Fruit fly (Drosophila melanogaster) whole organism, embryonic: ENCODE data around the gene tra.

Source experiments
- Aef1 ChIP-seq: fragments of 200-800 bp; sonication (Bioruptor generic); IDR thresholded peaks from 3 replicates; pipeline ENCODE4 v1.3.6; 2022; ENCODE audit warnings: missing biosample characterization, missing genetic modification characterization
- Bgb ChIP-seq: fragments of 200-800 bp; sonication (Bioruptor generic); IDR thresholded peaks from 2 replicates; pipeline ENCODE4 v1.3.6; 2022; ENCODE audit warnings: missing biosample characterization, missing genetic modification characterization; ENCODE audit not compliant: partially characterized antibody
- CG11504 ChIP-seq: fragments of 200-800 bp; sonication (Bioruptor generic); optimal IDR thresholded peaks from 3 replicates; lab custom pipeline; 2019; ENCODE audit warnings: missing biosample characterization, mild to moderate bottlenecking, missing genetic modification characterization, moderate library complexity
- CG12299 ChIP-seq: fragments of 200-800 bp; sonication (Bioruptor generic); optimal IDR thresholded peaks from 2 replicates; lab custom pipeline; 2018; ENCODE audit warnings: missing biosample characterization, mild to moderate bottlenecking, missing genetic modification characterization
- CG12391 ChIP-seq: fragments of 200-800 bp; sonication (Bioruptor generic); optimal IDR thresholded peaks from 3 replicates; lab custom pipeline; 2018; ENCODE audit warnings: missing biosample characterization, mild to moderate bottlenecking, missing genetic modification characterization, moderate library complexity
- CG12744 ChIP-seq: fragments of 200-800 bp; sonication (Bioruptor generic); optimal IDR thresholded peaks from 2 replicates; lab custom pipeline; 2016; ENCODE audit warnings: missing biosample characterization, missing genetic modification characterization
- CG12942 ChIP-seq: fragments of 200-800 bp; sonication (Bioruptor generic); optimal IDR thresholded peaks from 3 replicates; lab custom pipeline; 2016; ENCODE audit warnings: missing biosample characterization, missing genetic modification characterization
- CG13775 ChIP-seq: fragments of 200-800 bp; sonication (Bioruptor generic); optimal IDR thresholded peaks from 3 replicates; lab custom pipeline; 2017; ENCODE audit warnings: missing biosample characterization, mild to moderate bottlenecking, missing genetic modification characterization
- CG14050 ChIP-seq: fragments of 200-800 bp; sonication (Bioruptor generic); IDR thresholded peaks from 3 replicates; pipeline ENCODE4 v1.3.6; 2022; ENCODE audit warnings: missing biosample characterization, missing genetic modification characterization
- CG14965 ChIP-seq: fragments of 200-800 bp; sonication (Bioruptor generic); optimal IDR thresholded peaks from 2 replicates; lab custom pipeline; 2016; ENCODE audit warnings: missing biosample characterization, missing genetic modification characterization, borderline replicate concordance
- CG17328 ChIP-seq: fragments of 200-800 bp; sonication (Bioruptor generic); IDR thresholded peaks from 2 replicates; pipeline ENCODE4 v1.3.6; 2022; ENCODE audit warnings: missing biosample characterization, missing genetic modification characterization
- CG2129 ChIP-seq: fragments of 200-800 bp; sonication (Bioruptor generic); IDR thresholded peaks from 2 replicates; pipeline ENCODE4 v1.3.6; 2022; ENCODE audit warnings: missing biosample characterization, missing genetic modification characterization; ENCODE audit not compliant: partially characterized antibody
- CG30020 ChIP-seq: fragments of 200-800 bp; optimal IDR thresholded peaks from 2 replicates; lab custom pipeline; 2019; ENCODE audit warnings: missing biosample characterization, mild to moderate bottlenecking, missing genetic modification characterization, moderate library complexity
- CG30403 ChIP-seq: fragments of 200-800 bp; sonication (Bioruptor generic); optimal IDR thresholded peaks from 3 replicates; lab custom pipeline; 2016; ENCODE audit warnings: missing biosample characterization, missing genetic modification characterization
- CG34422 ChIP-seq: fragments of 200-800 bp; sonication (Bioruptor generic); IDR thresholded peaks from 3 replicates; pipeline ENCODE4 v1.3.6; 2022; ENCODE audit warnings: missing biosample characterization, missing genetic modification characterization
- CG7271 ChIP-seq: fragments of 200-800 bp; sonication (Bioruptor generic); optimal IDR thresholded peaks from 2 replicates; lab custom pipeline; 2018; ENCODE audit warnings: missing biosample characterization, mild to moderate bottlenecking, missing genetic modification characterization, moderate library complexity
- CG7372 ChIP-seq: fragments of 200-800 bp; sonication (Bioruptor generic); IDR thresholded peaks from 2 replicates; pipeline ENCODE4 v1.3.6; 2022; ENCODE audit warnings: missing biosample characterization, missing genetic modification characterization
- CG7745 ChIP-seq: fragments of 200-800 bp; sonication (Bioruptor generic); optimal IDR thresholded peaks from 2 replicates; lab custom pipeline; 2018; ENCODE audit warnings: missing biosample characterization, mild to moderate bottlenecking, missing genetic modification characterization, moderate library complexity
- CG9727 ChIP-seq: fragments of 200-800 bp; sonication (Bioruptor generic); optimal IDR thresholded peaks from 3 replicates; lab custom pipeline; 2017; ENCODE audit warnings: missing biosample characterization, mild to moderate bottlenecking, missing genetic modification characterization
- Dp ChIP-seq: fragments of 200-800 bp; sonication (Bioruptor generic); optimal IDR thresholded peaks from 2 replicates; lab custom pipeline; 2018; ENCODE audit warnings: missing biosample characterization, mild to moderate bottlenecking, missing genetic modification characterization, moderate library complexity
- Dref ChIP-seq: fragments of 200-800 bp; sonication (Bioruptor generic); IDR thresholded peaks from 2 replicates; pipeline ENCODE4 v1.3.6; 2022; ENCODE audit warnings: missing biosample characterization, missing genetic modification characterization
- E2f1 ChIP-seq: fragments of 200-800 bp; sonication (Bioruptor generic); IDR thresholded peaks from 2 replicates; pipeline ENCODE4 v1.3.6; 2022; ENCODE audit warnings: missing biosample characterization, missing genetic modification characterization
- ERR ChIP-seq: fragments of 200-800 bp; sonication (Bioruptor generic); optimal IDR thresholded peaks from 2 replicates; lab custom pipeline; 2016; ENCODE audit warnings: missing biosample characterization, missing genetic modification characterization
- Elba2 ChIP-seq: fragments of 200-800 bp; sonication (Bioruptor generic); optimal IDR thresholded peaks from 3 replicates; lab custom pipeline; 2016; ENCODE audit warnings: missing biosample characterization, missing genetic modification characterization
- Ets97D ChIP-seq: fragments of 200-800 bp; sonication (Bioruptor generic); optimal IDR thresholded peaks from 3 replicates; lab custom pipeline; 2016; ENCODE audit warnings: missing biosample characterization, missing genetic modification characterization
- HmgD ChIP-seq: fragments of 200-800 bp; sonication (Bioruptor generic); optimal IDR thresholded peaks from 3 replicates; lab custom pipeline; 2016; ENCODE audit warnings: missing biosample characterization, missing genetic modification characterization
- Mad ChIP-seq: fragments of 200-800 bp; sonication (Bioruptor generic); optimal IDR thresholded peaks from 2 replicates; lab custom pipeline; 2016; ENCODE audit warnings: missing biosample characterization, missing genetic modification characterization
- Scr ChIP-seq: fragments of 200-800 bp; sonication (Bioruptor generic); IDR thresholded peaks from 2 replicates; pipeline ENCODE4 v1.3.6; 2022; ENCODE audit warnings: missing biosample characterization, missing genetic modification characterization; ENCODE audit not compliant: partially characterized antibody
- Spps ChIP-seq: fragments of 200-800 bp; sonication (Bioruptor generic); optimal IDR thresholded peaks from 2 replicates; lab custom pipeline; 2018; ENCODE audit warnings: missing biosample characterization, mild to moderate bottlenecking, missing genetic modification characterization
- Tbp ChIP-seq: fragments of >200 bp; optimal IDR thresholded peaks from 2 replicates; lab custom pipeline; 2018; ENCODE audit warnings: missing biosample characterization, missing genetic modification characterization
- Usf ChIP-seq: fragments of 200-800 bp; sonication (Bioruptor generic); optimal IDR thresholded peaks from 2 replicates; lab custom pipeline; 2017; ENCODE audit warnings: missing genotype, missing biosample characterization, missing genetic modification characterization
- ab ChIP-seq: fragments of 200-800 bp; sonication (Bioruptor generic); optimal IDR thresholded peaks from 2 replicates; lab custom pipeline; 2016; ENCODE audit warnings: missing biosample characterization, missing genetic modification characterization
- cad ChIP-seq: fragments of >200 bp; optimal IDR thresholded peaks from 2 replicates; lab custom pipeline; 2017; ENCODE audit warnings: missing biosample characterization, missing genetic modification characterization
- gro ChIP-seq: fragments of 200-800 bp; sonication (Bioruptor generic); optimal IDR thresholded peaks from 2 replicates; lab custom pipeline; 2016; ENCODE audit warnings: missing biosample characterization, missing genetic modification characterization
- gsb-n ChIP-seq: fragments of 200-800 bp; sonication (Bioruptor generic); optimal IDR thresholded peaks from 3 replicates; lab custom pipeline; 2018; ENCODE audit warnings: missing biosample characterization, mild to moderate bottlenecking, missing genetic modification characterization
- jigr1 ChIP-seq: fragments of 200-800 bp; sonication (Bioruptor generic); IDR thresholded peaks from 3 replicates; pipeline ENCODE4 v1.3.6; 2022; ENCODE audit warnings: missing biosample characterization, missing genetic modification characterization
- jing ChIP-seq: fragments of 200-800 bp; sonication (Bioruptor generic); optimal IDR thresholded peaks from 2 replicates; lab custom pipeline; 2018; ENCODE audit warnings: missing biosample characterization, mild to moderate bottlenecking, missing genetic modification characterization
- kah ChIP-seq: fragments of 200-800 bp; sonication (Bioruptor generic); optimal IDR thresholded peaks from 2 replicates; lab custom pipeline; 2018; ENCODE audit warnings: missing biosample characterization, mild to moderate bottlenecking, missing genetic modification characterization
- ken ChIP-seq: fragments of 200-800 bp; sonication (Bioruptor generic); IDR thresholded peaks from 3 replicates; pipeline ENCODE4 v1.3.6; 2022; ENCODE audit warnings: missing biosample characterization, missing genetic modification characterization
- kni ChIP-seq: fragments of 200-800 bp; sonication (Bioruptor generic); optimal IDR thresholded peaks from 3 replicates; lab custom pipeline; 2017; ENCODE audit warnings: mild to moderate bottlenecking, missing biosample characterization, missing genetic modification reagents, missing genetic modification characterization
- p53 ChIP-seq: fragments of 200-800 bp; sonication (Bioruptor generic); optimal IDR thresholded peaks from 2 replicates; lab custom pipeline; 2016; ENCODE audit warnings: missing biosample characterization, missing genetic modification characterization
- prd ChIP-seq, 3 experiments: fragments of >200 bp in 2 of 3; fragments of 200-800 bp in 1 of 3; sonication (Bioruptor generic) in 1 of 3; optimal IDR thresholded peaks in 2 of 3; IDR thresholded peaks in 1 of 3; 2 replicates in 2 of 3; 3 replicates in 1 of 3; pipeline versions ENCODE4 v1.3.6 to Lab custom; 2017 to 2022; ENCODE audit warnings: missing biosample characterization in 1 of 3, missing genetic modification characterization in 1 of 3
- pros ChIP-seq: fragments of 200-800 bp; sonication (Bioruptor generic); optimal IDR thresholded peaks from 3 replicates; lab custom pipeline; 2019; ENCODE audit warnings: missing biosample characterization, mild to moderate bottlenecking, missing genetic modification characterization, moderate library complexity
- rib ChIP-seq: fragments of 200-800 bp; sonication (Bioruptor generic); IDR thresholded peaks from 2 replicates; pipeline ENCODE4 v1.3.6; 2022; ENCODE audit warnings: missing biosample characterization, missing genetic modification characterization
- sens-2 ChIP-seq: fragments of 200-800 bp; sonication (Bioruptor generic); IDR thresholded peaks from 2 replicates; pipeline ENCODE4 v1.3.6; 2022; ENCODE audit warnings: missing biosample characterization, missing genetic modification characterization
- shn ChIP-seq: fragments of 200-800 bp; sonication (Bioruptor generic); optimal IDR thresholded peaks from 3 replicates; lab custom pipeline; 2016; ENCODE audit warnings: missing biosample characterization, missing genetic modification characterization
- stc ChIP-seq: fragments of 200-800 bp; sonication (Bioruptor generic); IDR thresholded peaks from 2 replicates; pipeline ENCODE4 v1.3.6; 2022; ENCODE audit warnings: missing biosample characterization, missing genetic modification characterization
- tio ChIP-seq: fragments of 200-800 bp; sonication (Bioruptor generic); optimal IDR thresholded peaks from 2 replicates; lab custom pipeline; 2017; ENCODE audit warnings: missing biosample characterization, missing genetic modification characterization, inconsistent platforms
- tx ChIP-seq: fragments of 200-800 bp; sonication (Bioruptor generic); optimal IDR thresholded peaks from 2 replicates; lab custom pipeline; 2016; ENCODE audit warnings: missing biosample characterization, missing genetic modification characterization
- zfh2 ChIP-seq: fragments of 200-800 bp; sonication (Bioruptor generic); optimal IDR thresholded peaks from 2 replicates; lab custom pipeline; 2016; ENCODE audit warnings: missing biosample characterization, missing genetic modification characterization

Gene tra

dm6 chr3L:16571014-16571738 is 19.7 kb downstream of the tra start (continued):
- no peak for TF ChIP-seq CG7745 (tag; lab: Kevin White, UChicago)
- TF ChIP-seq Aef1 = peak; percentile 47; the same call in 2 of the 3 replicates
- no peak for TF ChIP-seq kah (GFP tag; lab: Kevin White, UChicago)
- peak; percentile 42 for TF ChIP-seq CG13775 (GFP tag; lab: Kevin White, UChicago)
- TF ChIP-seq jigr1 = no peak
- TF ChIP-seq HmgD (GFP tag; lab: Kevin White, UChicago) = no peak
- no peak for TF ChIP-seq gsb-n
- TF ChIP-seq Elba2 = no peak
- peak; percentile 16 for TF ChIP-seq tx (GFP tag; lab: Kevin White, UChicago)
- no peak for TF ChIP-seq CG30020
- TF ChIP-seq CG14965 = no peak
- TF ChIP-seq CG2129 = no peak
- no peak for TF ChIP-seq Dref
- peak; percentile 56; the same call in 1 of the 2 replicates for TF ChIP-seq CG7372 (GFP tag; lab: Robert Waterston, UW)
- peak; percentile 46; the same call in 2 of the 3 replicates for TF ChIP-seq CG14050
- TF ChIP-seq CG12942 = peak; percentile 31
- TF ChIP-seq zfh2 (GFP tag; lab: Kevin White, UChicago) = peak; percentile 26
- TF ChIP-seq shn (GFP tag; lab: Kevin White, UChicago) = peak; percentile 29
- TF ChIP-seq p53 (GFP tag; lab: Kevin White, UChicago) = no peak
- no peak for TF ChIP-seq Tbp (GFP tag; lab: Kevin White, UChicago)
- 0 out of 2 replicates have a peak, but pooled peaks have one; percentile 25 for TF ChIP-seq CG17328
- no peak for TF ChIP-seq ken (GFP tag; lab: Robert Waterston, UW)
- TF ChIP-seq Ets97D (GFP tag; lab: Kevin White, UChicago) = no peak
- TF ChIP-seq prd (optimal IDR thresholded peaks at IDR 0.05; lab: Kevin White, UChicago) = no peak
- peak; percentile 69 for TF ChIP-seq prd (GFP tag; IDR thresholded peaks at IDR 0.05; lab: Robert Waterston, UW)
- TF ChIP-seq Usf (GFP tag; lab: Kevin White, UChicago) = no peak
- no peak for TF ChIP-seq kni
- peak; percentile 64 for TF ChIP-seq CG11504 (tag; lab: Kevin White, UChicago)
- no peak for TF ChIP-seq E2f1
- TF ChIP-seq CG34422 (GFP tag; lab: Robert Waterston, UW) = 0 out of 3 replicates have a peak, but pooled peaks have one; percentile 33
- TF ChIP-seq CG7271 (tag; lab: Kevin White, UChicago) = no peak
- TF ChIP-seq jing (GFP tag; lab: Kevin White, UChicago) = no peak
- TF ChIP-seq cad (GFP tag; lab: Kevin White, UChicago) = no peak
- TF ChIP-seq pros (GFP tag; lab: Kevin White, UChicago) = no peak
- TF ChIP-seq rib (GFP tag; lab: Robert Waterston, UW) = 0 out of 2 replicates have a peak, but pooled peaks have one; percentile 30
- no peak for TF ChIP-seq Spps (tag; lab: Kevin White, UChicago)
- no peak for TF ChIP-seq sens-2
- peak; percentile 35 for TF ChIP-seq tio
- no peak for TF ChIP-seq Dp (GFP tag; lab: Kevin White, UChicago)
- TF ChIP-seq CG12391 (tag; lab: Kevin White, UChicago) = peak; percentile 60
- TF ChIP-seq ERR (GFP tag; lab: Kevin White, UChicago) = no peak
- TF ChIP-seq gro (GFP tag; lab: Kevin White, UChicago) = peak; percentile 55
- no peak for TF ChIP-seq Scr
- TF ChIP-seq Bgb = no peak
- TF ChIP-seq CG9727 = peak; percentile 18
- peak; percentile 59 for TF ChIP-seq CG30403 (GFP tag; lab: Kevin White, UChicago)
- TF ChIP-seq ab (GFP tag; lab: Kevin White, UChicago) = no peak
- TF ChIP-seq stc = peak; percentile 55; the same call in 1 of the 2 replicates
- TF ChIP-seq CG12744 (GFP tag; lab: Kevin White, UChicago) = peak; percentile 45
- TF ChIP-seq CG12299 (tag; lab: Kevin White, UChicago) = peak; percentile 51
- no peak for TF ChIP-seq Mad (GFP tag; lab: Kevin White, UChicago)
